Worm (Caenorhabditis elegans) whole organism, L3 larva: ENCODE measurements around the gene spp-27.
A peak's percentile ranks its signal among the peaks of the same experiment; 100 is the strongest.

Experiments
- R02D3.7 ChIP-seq: fragments of 150-350 bp; optimal IDR thresholded peaks from 2 replicates; lab custom pipeline; 2014; ENCODE audit warnings: missing biosample characterization, missing genetic modification characterization
- ceh-9 ChIP-seq: sonication (generic microtip); optimal IDR thresholded peaks from 2 replicates; lab custom pipeline; 2018; ENCODE audit warnings: missing biosample characterization, missing genetic modification characterization
- elt-3 ChIP-seq, 3 experiments: fragments of 150-350 bp in 1 of 3; sonication (generic microtip) in 2 of 3; optimal IDR thresholded peaks; 2 replicates in 2 of 3; 4 replicates in 1 of 3; lab custom pipeline; 2014 to 2017; ENCODE audit warnings: missing biosample characterization in 3 of 3, missing genetic modification characterization in 3 of 3
- lin-15B ChIP-seq: fragments of 150-350 bp; optimal IDR thresholded peaks from 2 replicates; lab custom pipeline; 2014; ENCODE audit warnings: missing biosample characterization, missing genetic modification characterization
- nhr-12 ChIP-seq: fragments of 150-350 bp; optimal IDR thresholded peaks from 2 replicates; lab custom pipeline; 2014; ENCODE audit warnings: missing biosample characterization, missing genetic modification characterization
- nhr-25 ChIP-seq: sonication (generic microtip); optimal IDR thresholded peaks from 2 replicates; lab custom pipeline; 2017; ENCODE audit warnings: missing biosample characterization, missing genetic modification characterization
- pha-4 ChIP-seq: fragments of 150-350 bp; optimal IDR thresholded peaks from 2 replicates; lab custom pipeline; 2014; ENCODE audit warnings: missing biosample characterization, missing genetic modification reagents, missing genetic modification characterization
- snpc-4 ChIP-seq: fragments of 150-350 bp; optimal IDR thresholded peaks from 2 replicates; lab custom pipeline; 2014; ENCODE audit warnings: missing biosample characterization, missing genetic modification characterization
- unc-39 ChIP-seq: sonication (generic microtip); optimal IDR thresholded peaks from 4 replicates; lab custom pipeline; 2017; ENCODE audit warnings: missing biosample characterization, missing genetic modification characterization
- unc-62 ChIP-seq: fragments of 150-350 bp; sonication (generic microtip); optimal IDR thresholded peaks from 4 replicates; lab custom pipeline; 2014; ENCODE audit warnings: missing biosample characterization, missing genetic modification reagents, missing genetic modification characterization
- zag-1 ChIP-seq: fragments of 150-350 bp; optimal IDR thresholded peaks from 2 replicates; lab custom pipeline; 2014; ENCODE audit warnings: missing biosample characterization, missing genetic modification characterization
- ztf-4 ChIP-seq: fragments of 150-350 bp; optimal IDR thresholded peaks from 2 replicates; lab custom pipeline; 2014; ENCODE audit warnings: missing biosample characterization, missing genetic modification characterization

- TF ChIP-seq ceh-9 (tag; lab: Kevin White, UChicago) (no peak), R02D3.7 (tag; lab: Kevin White, UChicago) (no peak), elt-3 (tag; optimal IDR thresholded peaks at IDR 0.05; lab: Kevin White, UChicago) (peak in 1 of 3 experiments; percentile 85), pha-4 (tag; lab: Kevin White, UChicago) (no peak), ztf-4 (no peak), snpc-4 (no peak), unc-62 (no peak), zag-1 (no peak), nhr-12 (tag; lab: Kevin White, UChicago) (no peak), unc-39 (tag; lab: Kevin White, UChicago) (no peak), lin-15B (tag; lab: Kevin White, UChicago) (no peak), nhr-25 (tag; lab: Kevin White, UChicago) (peak; percentile 66)
These were observed 42.0 kb downstream of the spp-27 start, which contains the start of gene dpy-11 for ce11 chrV:6514887-6515324.
